Worm (Caenorhabditis elegans) whole organism, midembryonic: ENCODE measurements around the gene F43E2.11.

Experiments used
- flt-1 ChIP-seq: fragments of 200-800 bp; sonication (Bioruptor generic); IDR thresholded peaks from 2 replicates; pipeline ENCODE4 v1.3.6; 2022; ENCODE audit warnings: missing genetic modification characterization, missing compliant biosample characterization
- klf-2 ChIP-seq: fragments of 200-800 bp; sonication (Bioruptor generic); conservative IDR thresholded peaks from 2 replicates; pipeline ENCODE4 v1.3.6; 2022; ENCODE audit warnings: missing genetic modification reagents, missing genetic modification characterization, missing compliant biosample characterization
- ref-1 ChIP-seq: fragments of 200-800 bp; sonication (Bioruptor generic); conservative IDR thresholded peaks from 2 replicates; pipeline ENCODE4 v1.3.6; 2022; ENCODE audit warnings: missing genetic modification reagents, missing genetic modification characterization, missing compliant biosample characterization

- TF ChIP-seq ref-1 (no peak), klf-2 (GFP tag; lab: Robert Waterston, UW) (no peak), flt-1 (no peak)
These were observed 22.1 kb upstream of the F43E2.11 start for ce11 chrII:7392052-7392694.
